Worm (Caenorhabditis elegans): Measurements from ENCODE around the gene col-172.

DNA sequence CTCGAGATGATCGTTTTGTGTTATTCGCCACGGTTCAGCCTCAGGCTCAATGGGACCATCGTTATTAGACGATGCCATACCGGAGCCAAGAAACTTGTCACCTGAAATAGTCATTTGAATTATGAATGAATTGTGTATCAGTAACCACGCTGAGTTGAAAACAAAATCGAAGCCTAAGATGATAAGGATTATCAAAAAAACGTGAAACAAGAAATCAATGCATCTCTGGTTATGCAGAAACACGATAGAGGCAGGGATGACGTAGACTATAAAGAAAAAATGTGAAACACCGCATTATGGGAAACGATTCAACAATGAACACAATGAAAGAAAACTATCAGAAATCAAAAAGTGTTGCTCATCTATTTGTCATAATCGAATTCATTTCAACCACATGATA is 50.3 kb downstream of the col-172 start, which contains the start of gene smf-1:
- TF ChIP-seq ref-1 (GFP tag; conservative IDR thresholded peaks at IDR 0.05) (no peak), klf-2 (GFP tag; conservative IDR thresholded peaks at IDR 0.05) (no peak), cog-1 (tag; optimal IDR thresholded peaks at IDR 0.05) (no peak), flt-1 (GFP tag; IDR thresholded peaks at IDR 0.05) (no peak), ztf-23 (GFP tag; IDR thresholded peaks at IDR 0.05) (no peak)
